Worm (Caenorhabditis elegans): Measurements from ENCODE around the gene F49C5.9.

- TF ChIP-seq nhr-237 (tag; optimal IDR thresholded peaks at IDR 0.05) (no peak), blmp-1 (tag; optimal IDR thresholded peaks at IDR 0.05; ENCODE audit: insufficient read depth) (no peak), lin-13 (GFP tag; optimal IDR thresholded peaks at IDR 0.05) (no peak), ceh-16 (tag; optimal IDR thresholded peaks at IDR 0.05) (no peak), lsy-2 (tag; optimal IDR thresholded peaks at IDR 0.05) (no peak), C34F6.9 (tag; optimal IDR thresholded peaks at IDR 0.05) (no peak), nhr-77 (tag; optimal IDR thresholded peaks at IDR 0.05) (no peak), egl-27 (tag; optimal IDR thresholded peaks at IDR 0.05) (no peak), zag-1 (tag; optimal IDR thresholded peaks at IDR 0.05) (no peak)
These were observed 36.5 kb upstream of the F49C5.9 start, which contains the start of gene clec-4 for ce11 chrII:12580952-12581351.
